Worm (Caenorhabditis elegans): ENCODE measurements around the gene npp-27.
"Not testable (repeated sequence)": the region's sequence is repeated elsewhere in the genome, so short reads cannot be mapped to it uniquely, and the experiment has no call there.

The npp-27 gene

ce11 chrIV:7910197-7910735 lies at the start of gene npp-27, which contains the start of gene ntl-4:
TSS of gene npp-27 (minus strand) at chrIV:7910247.
TSS of gene ntl-4 (plus strand) at chrIV:7910575.
- no peak for TF ChIP-seq unc-62 (GFP tag; optimal IDR thresholded peaks at IDR 0.05)

ce11 chrIV:7958092-7958491 lies 48.0 kb upstream of the npp-27 start:
- no peak for TF ChIP-seq unc-62 (GFP tag; optimal IDR thresholded peaks at IDR 0.05)

ce11 chrIV:7957504-7957903 lies 47.5 kb upstream of the npp-27 start, which contains the start of gene frpr-10:
TSS of gene frpr-10 (plus strand) at chrIV:7957804.
- no peak for TF ChIP-seq unc-62 (GFP tag; optimal IDR thresholded peaks at IDR 0.05)

ce11 chrIV:7956643-7957317 lies 46.7 kb upstream of the npp-27 start, which contains the start of gene csr-1:
TSS of gene csr-1 (plus strand) at chrIV:7957267.
- no peak for TF ChIP-seq unc-62 (GFP tag; optimal IDR thresholded peaks at IDR 0.05)

- no peak for TF ChIP-seq unc-62 (GFP tag; optimal IDR thresholded peaks at IDR 0.05)
Observed at ce11 chrIV:7955849-7956248, 45.8 kb upstream of the npp-27 start, which contains the start of gene ceh-19. TSS of gene ceh-19 (minus strand) at chrIV:7955949.

ce11 chrIV:7954006-7954405 lies 44.0 kb upstream of the npp-27 start:
- no peak for TF ChIP-seq unc-62 (GFP tag; optimal IDR thresholded peaks at IDR 0.05)

- TF ChIP-seq unc-62 (GFP tag; optimal IDR thresholded peaks at IDR 0.05), result not testable (repeated sequence)
Observed at ce11 chrIV:7948290-7948689, 38.2 kb upstream of the npp-27 start, which contains the start of gene mcm-3AP. TSS of gene mcm-3AP (plus strand) at chrIV:7948672.

ce11 chrIV:7946899-7947499 lies 37.0 kb upstream of the npp-27 start, which contains the start of gene F20D12.12:
TSS of gene F20D12.12 (plus strand) at chrIV:7947440.
- TF ChIP-seq unc-62 (GFP tag; optimal IDR thresholded peaks at IDR 0.05), result not testable (repeated sequence)

- no peak for TF ChIP-seq unc-62 (GFP tag; optimal IDR thresholded peaks at IDR 0.05)
Observed at ce11 chrIV:7946457-7946856, 36.4 kb upstream of the npp-27 start, which contains the start of gene czw-1. TSS of gene czw-1 (minus strand) at chrIV:7946825.

ce11 chrIV:7943272-7943671 lies 33.2 kb upstream of the npp-27 start:
- TF ChIP-seq unc-62 (GFP tag; optimal IDR thresholded peaks at IDR 0.05), result no peak

- TF ChIP-seq unc-62 (GFP tag; optimal IDR thresholded peaks at IDR 0.05), result no peak
Observed at ce11 chrIV:7940919-7941318, 30.9 kb upstream of the npp-27 start, which contains the start of gene exc-9. TSS of gene exc-9 (minus strand) at chrIV:7941019.

ce11 chrIV:7938834-7939233 lies 28.8 kb upstream of the npp-27 start, which contains the start of gene F20D12.7:
TSS of gene F20D12.7 (minus strand) at chrIV:7938934.
- TF ChIP-seq unc-62 (GFP tag; optimal IDR thresholded peaks at IDR 0.05), result no peak

- TF ChIP-seq unc-62 (GFP tag; optimal IDR thresholded peaks at IDR 0.05), result no peak
Observed at ce11 chrIV:7933733-7934132, 23.7 kb upstream of the npp-27 start, which contains the start of gene bbs-2. TSS of gene bbs-2 (plus strand) at chrIV:7934033.

- TF ChIP-seq unc-62 (GFP tag; optimal IDR thresholded peaks at IDR 0.05), result no peak
Observed at ce11 chrIV:7931873-7932272, 21.8 kb upstream of the npp-27 start.

- no peak for TF ChIP-seq unc-62 (GFP tag; optimal IDR thresholded peaks at IDR 0.05)
Observed at ce11 chrIV:7927852-7928251, 17.8 kb upstream of the npp-27 start, which contains the start of gene gcy-8. TSS of gene gcy-8 (plus strand) at chrIV:7928152.

ce11 chrIV:7927218-7927617 lies 17.2 kb upstream of the npp-27 start, which contains the start of gene C49H3.12:
TSS of gene C49H3.12 (minus strand) at chrIV:7927318.
- TF ChIP-seq unc-62 (GFP tag; optimal IDR thresholded peaks at IDR 0.05), result no peak

Data from whole organism, dauer.